Fruit fly (Drosophila melanogaster) whole organism, embryonic: ENCODE measurements around the gene MED14.

Experiments used
- Atf6 ChIP-seq: fragments of 200-800 bp; sonication (Bioruptor generic); IDR thresholded peaks from 2 replicates; pipeline ENCODE4 v1.3.6; 2022; ENCODE audit warnings: missing biosample characterization, missing genetic modification characterization
- CG10654 ChIP-seq: fragments of 200-800 bp; sonication (Bioruptor generic); optimal IDR thresholded peaks from 2 replicates; lab custom pipeline; 2016; ENCODE audit warnings: missing biosample characterization, missing genetic modification characterization
- CG11398 ChIP-seq: fragments of 200-800 bp; sonication (Bioruptor generic); optimal IDR thresholded peaks from 2 replicates; lab custom pipeline; 2016; ENCODE audit warnings: missing biosample characterization, missing genetic modification characterization
- CG11723 ChIP-seq: fragments of 200-800 bp; sonication (Bioruptor generic); optimal IDR thresholded peaks from 2 replicates; lab custom pipeline; 2017; ENCODE audit warnings: missing biosample characterization, mild to moderate bottlenecking, missing genetic modification characterization
- CG13296 ChIP-seq: fragments of 200-800 bp; sonication (Bioruptor generic); optimal IDR thresholded peaks from 3 replicates; lab custom pipeline; 2018; ENCODE audit warnings: missing biosample characterization, mild to moderate bottlenecking, missing genetic modification characterization
- CG15073 ChIP-seq: fragments of 200-800 bp; sonication (Bioruptor generic); optimal IDR thresholded peaks from 2 replicates; lab custom pipeline; 2016; ENCODE audit warnings: missing biosample characterization, missing genetic modification characterization
- CG15696 ChIP-seq: fragments of 200-800 bp; sonication (Bioruptor generic); optimal IDR thresholded peaks from 2 replicates; lab custom pipeline; 2019; ENCODE audit warnings: missing biosample characterization, mild to moderate bottlenecking, missing genetic modification characterization, moderate library complexity
- CG2116 ChIP-seq: fragments of 200-800 bp; sonication (Bioruptor generic); optimal IDR thresholded peaks from 3 replicates; lab custom pipeline; 2018; ENCODE audit warnings: missing biosample characterization, mild to moderate bottlenecking, missing genetic modification characterization
- CG32772 ChIP-seq: fragments of 200-800 bp; sonication (Bioruptor generic); IDR thresholded peaks from 2 replicates; pipeline ENCODE4 v1.3.6; 2022; ENCODE audit warnings: missing biosample characterization, missing genetic modification characterization
- CG34376 ChIP-seq: fragments of 200-800 bp; sonication (Bioruptor generic); optimal IDR thresholded peaks from 2 replicates; lab custom pipeline; 2018; ENCODE audit warnings: missing biosample characterization, mild to moderate bottlenecking, missing genetic modification characterization
- CG42726 ChIP-seq: fragments of 200-800 bp; sonication (Bioruptor generic); IDR thresholded peaks from 2 replicates; pipeline ENCODE4 v1.3.6; 2022; ENCODE audit warnings: missing biosample characterization, missing genetic modification characterization; ENCODE audit not compliant: partially characterized antibody
- CG4404 ChIP-seq: fragments of 200-800 bp; sonication (Bioruptor generic); IDR thresholded peaks from 2 replicates; pipeline ENCODE4 v1.3.6; 2022; ENCODE audit warnings: missing biosample characterization, missing genetic modification characterization
- CG5180 ChIP-seq: fragments of 200-800 bp; sonication (Bioruptor generic); optimal IDR thresholded peaks from 3 replicates; lab custom pipeline; 2017; ENCODE audit warnings: missing biosample characterization, missing genetic modification characterization, mild to moderate bottlenecking, moderate library complexity, missing genetic modification reagents
- CG6689 ChIP-seq: fragments of 200-800 bp; sonication (Bioruptor generic); IDR thresholded peaks from 2 replicates; pipeline ENCODE4 v1.3.6; 2022; ENCODE audit warnings: missing biosample characterization, missing genetic modification characterization
- CG7839 ChIP-seq: fragments of 200-800 bp; sonication (Bioruptor generic); optimal IDR thresholded peaks from 3 replicates; lab custom pipeline; 2018; ENCODE audit warnings: missing biosample characterization, mild to moderate bottlenecking, missing genetic modification characterization, moderate library complexity
- CG8478 ChIP-seq: fragments of >200 bp; optimal IDR thresholded peaks from 2 replicates; lab custom pipeline; 2018
- CG9876 ChIP-seq: fragments of 200-800 bp; sonication (Bioruptor generic); optimal IDR thresholded peaks from 2 replicates; lab custom pipeline; 2016; ENCODE audit warnings: missing biosample characterization, missing genetic modification characterization
- Dfd ChIP-seq, 2 experiments: fragments of >200 bp; optimal IDR thresholded peaks; 2 replicates each; lab custom pipeline; 2017; ENCODE audit warnings: missing biosample characterization in 2 of 2, missing genetic modification characterization in 2 of 2
- Fer1 ChIP-seq: fragments of 200-800 bp; sonication (Bioruptor generic); optimal IDR thresholded peaks from 2 replicates; lab custom pipeline; 2017; ENCODE audit warnings: missing biosample characterization, mild to moderate bottlenecking, missing genetic modification characterization
- HHEX ChIP-seq: fragments of 200-800 bp; sonication (Bioruptor generic); optimal IDR thresholded peaks from 3 replicates; lab custom pipeline; 2017; ENCODE audit warnings: missing biosample characterization, mild to moderate bottlenecking, missing genetic modification characterization, missing genetic modification reagents
- HLH4C ChIP-seq: fragments of 200-800 bp; sonication (Bioruptor generic); IDR thresholded peaks from 3 replicates; pipeline ENCODE4 v1.3.6; 2022; ENCODE audit warnings: missing biosample characterization, missing genetic modification characterization; ENCODE audit not compliant: partially characterized antibody
- Hsf ChIP-seq: fragments of 200-800 bp; sonication (Bioruptor generic); optimal IDR thresholded peaks from 3 replicates; lab custom pipeline; 2016; ENCODE audit warnings: missing biosample characterization, missing genetic modification characterization
- Kr ChIP-seq: fragments of 200-800 bp; sonication (Bioruptor generic); optimal IDR thresholded peaks from 2 replicates; lab custom pipeline; 2017; ENCODE audit warnings: missing biosample characterization, mild to moderate bottlenecking, missing genetic modification characterization
- MESR4 ChIP-seq: fragments of 200-800 bp; sonication (Bioruptor generic); optimal IDR thresholded peaks from 2 replicates; lab custom pipeline; 2018; ENCODE audit warnings: missing biosample characterization, mild to moderate bottlenecking, missing genetic modification characterization, moderate library complexity
- Oli ChIP-seq: fragments of 200-800 bp; sonication (Bioruptor generic); optimal IDR thresholded peaks from 2 replicates; lab custom pipeline; 2018; ENCODE audit warnings: missing biosample characterization, mild to moderate bottlenecking, missing genetic modification characterization, moderate library complexity
- Ptx1 ChIP-seq: fragments of 200-800 bp; sonication (Bioruptor generic); IDR thresholded peaks from 2 replicates; pipeline ENCODE4 v1.3.6; 2022; ENCODE audit warnings: missing biosample characterization, missing genetic modification characterization
- bigmax ChIP-seq: fragments of 200-800 bp; sonication (Bioruptor generic); optimal IDR thresholded peaks from 2 replicates; lab custom pipeline; 2018; ENCODE audit warnings: missing biosample characterization, mild to moderate bottlenecking, missing genetic modification characterization
- cas ChIP-seq: fragments of 200-800 bp; sonication (Bioruptor generic); IDR thresholded peaks from 2 replicates; pipeline ENCODE4 v1.3.6; 2022; ENCODE audit warnings: missing biosample characterization, missing genetic modification characterization
- caup ChIP-seq: fragments of 200-800 bp; sonication (Bioruptor generic); optimal IDR thresholded peaks from 3 replicates; lab custom pipeline; 2017; ENCODE audit warnings: missing biosample characterization, mild to moderate bottlenecking, missing genetic modification characterization, moderate library complexity; ENCODE audit not compliant: severe bottlenecking
- chn ChIP-seq: fragments of 200-800 bp; sonication (Bioruptor generic); optimal IDR thresholded peaks from 2 replicates; lab custom pipeline; 2016; ENCODE audit warnings: missing biosample characterization, missing genetic modification characterization
- dati ChIP-seq: fragments of 200-800 bp; sonication (Bioruptor generic); IDR thresholded peaks from 2 replicates; pipeline ENCODE4 v1.3.6; 2022; ENCODE audit warnings: missing biosample characterization, missing genetic modification characterization
- dmrt99B ChIP-seq: fragments of 200-800 bp; sonication (Bioruptor generic); optimal IDR thresholded peaks from 2 replicates; lab custom pipeline; 2018; ENCODE audit warnings: missing biosample characterization, mild to moderate bottlenecking, missing genetic modification characterization, moderate library complexity
- en ChIP-seq: fragments of 200-800 bp; sonication (Bioruptor generic); optimal IDR thresholded peaks from 2 replicates; lab custom pipeline; 2016; ENCODE audit warnings: missing biosample characterization, missing genetic modification characterization
- fd64A ChIP-seq: fragments of 200-800 bp; sonication (Bioruptor generic); optimal IDR thresholded peaks from 3 replicates; lab custom pipeline; 2018; ENCODE audit warnings: missing biosample characterization, mild to moderate bottlenecking, missing genetic modification characterization
- gce ChIP-seq: fragments of 200-800 bp; sonication (Bioruptor generic); IDR thresholded peaks from 3 replicates; pipeline ENCODE4 v1.3.6; 2022; ENCODE audit warnings: missing biosample characterization, missing genetic modification characterization
- gcm ChIP-seq: fragments of 200-800 bp; sonication (Bioruptor generic); optimal IDR thresholded peaks from 2 replicates; lab custom pipeline; 2019; ENCODE audit warnings: missing biosample characterization, mild to moderate bottlenecking, missing genetic modification characterization, moderate library complexity
- her ChIP-seq: fragments of 200-800 bp; sonication (Bioruptor generic); optimal IDR thresholded peaks from 2 replicates; lab custom pipeline; 2016; ENCODE audit warnings: missing biosample characterization, missing genetic modification characterization
- jing ChIP-seq: fragments of 200-800 bp; sonication (Bioruptor generic); optimal IDR thresholded peaks from 2 replicates; lab custom pipeline; 2018; ENCODE audit warnings: missing biosample characterization, mild to moderate bottlenecking, missing genetic modification characterization
- knrl ChIP-seq: fragments of 200-800 bp; sonication (Bioruptor generic); IDR thresholded peaks from 3 replicates; pipeline ENCODE4 v1.3.6; 2022; ENCODE audit warnings: missing biosample characterization, missing genetic modification characterization; ENCODE audit not compliant: partially characterized antibody
- lilli ChIP-seq: fragments of 200-800 bp; sonication (Bioruptor generic); optimal IDR thresholded peaks from 3 replicates; lab custom pipeline; 2016; ENCODE audit warnings: missing biosample characterization, missing genetic modification characterization
- lola ChIP-seq, 3 experiments: fragments of >200 bp in 2 of 3; fragments of 200-800 bp in 1 of 3; sonication (Bioruptor generic) in 1 of 3; optimal IDR thresholded peaks; 2 replicates each; lab custom pipeline; 2017 to 2019; ENCODE audit warnings: missing biosample characterization in 3 of 3, missing genetic modification characterization in 3 of 3, mild to moderate bottlenecking in 1 of 3, moderate library complexity in 1 of 3
- lov ChIP-seq, 2 experiments: fragments of 200-800 bp in 1 of 2; fragments of >200 bp in 1 of 2; sonication (Bioruptor generic) in 1 of 2; IDR thresholded peaks in 1 of 2; optimal IDR thresholded peaks in 1 of 2; 2 replicates in 1 of 2; 3 replicates in 1 of 2; pipeline versions ENCODE4 v1.3.6 to Lab custom; 2017 to 2022; ENCODE audit warnings: missing biosample characterization in 1 of 2, missing genetic modification characterization in 1 of 2
- luna ChIP-seq: fragments of 200-800 bp; sonication (Bioruptor generic); optimal IDR thresholded peaks from 2 replicates; lab custom pipeline; 2016; ENCODE audit warnings: missing biosample characterization, missing genetic modification characterization
- pho ChIP-seq: fragments of 200-800 bp; sonication (Bioruptor generic); optimal IDR thresholded peaks from 2 replicates; lab custom pipeline; 2016; ENCODE audit warnings: missing biosample characterization, missing genetic modification characterization
- schlank ChIP-seq: fragments of 200-800 bp; sonication (Bioruptor generic); optimal IDR thresholded peaks from 2 replicates; lab custom pipeline; 2018; ENCODE audit warnings: missing biosample characterization, mild to moderate bottlenecking, missing genetic modification characterization
- seq ChIP-seq: fragments of 200-800 bp; sonication (Bioruptor generic); IDR thresholded peaks from 2 replicates; pipeline ENCODE4 v1.3.6; 2022; ENCODE audit warnings: missing biosample characterization, missing genetic modification characterization
- tin ChIP-seq: fragments of 200-800 bp; sonication (Bioruptor generic); optimal IDR thresholded peaks from 3 replicates; lab custom pipeline; 2016; ENCODE audit warnings: missing biosample characterization, missing genetic modification characterization
- tx ChIP-seq: fragments of 200-800 bp; sonication (Bioruptor generic); optimal IDR thresholded peaks from 2 replicates; lab custom pipeline; 2016; ENCODE audit warnings: missing biosample characterization, missing genetic modification characterization
- unpg ChIP-seq: fragments of 200-800 bp; sonication (Bioruptor generic); optimal IDR thresholded peaks from 3 replicates; lab custom pipeline; 2018; ENCODE audit warnings: missing biosample characterization, mild to moderate bottlenecking, missing genetic modification characterization, moderate library complexity
- vnd ChIP-seq: fragments of 200-800 bp; sonication (Bioruptor generic); IDR thresholded peaks from 3 replicates; pipeline ENCODE4 v1.3.6; 2022; ENCODE audit warnings: missing biosample characterization, missing genetic modification characterization; ENCODE audit not compliant: partially characterized antibody

Gene MED14

DNA sequence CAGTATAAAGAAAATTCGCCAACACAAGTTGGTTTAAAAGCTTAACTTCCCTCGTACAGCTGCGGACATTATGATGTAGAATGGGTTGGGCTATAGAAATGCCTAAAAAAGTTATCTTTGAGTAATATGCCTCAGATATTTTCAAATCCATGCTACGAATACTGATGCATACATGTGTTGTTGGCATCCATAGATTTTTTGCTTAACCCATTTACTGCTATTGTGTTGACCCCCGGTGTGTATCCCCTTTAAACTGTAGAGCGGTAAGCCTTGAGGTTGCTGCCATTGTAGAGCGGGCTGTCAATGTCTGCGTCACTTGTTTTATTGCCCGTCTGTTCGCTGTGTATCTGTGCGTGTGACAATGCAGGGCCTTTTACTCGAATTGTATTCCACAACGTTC lies 40.1 kb upstream of the MED14 start (continued):
- TF ChIP-seq CG11398 (GFP tag; lab: Kevin White, UChicago) (peak; percentile 74), seq (peak; percentile 84), Oli (peak; percentile 82), Fer1 (GFP tag; lab: Kevin White, UChicago) (peak; percentile 81), pho (GFP tag; lab: Kevin White, UChicago) (peak; percentile 45), Ptx1 (peak; percentile 82)

- TF ChIP-seq unpg (GFP tag; lab: Kevin White, UChicago) (peak; percentile 58), vnd (GFP tag; lab: Robert Waterston, UW) (no peak), Dfd (GFP tag; optimal IDR thresholded peaks at IDR 0.05; lab: Kevin White, UChicago) (no peak), chn (GFP tag; lab: Kevin White, UChicago) (no peak), MESR4 (no peak), tx (no peak), lilli (GFP tag; lab: Kevin White, UChicago) (peak; percentile 58), fd64A (GFP tag; lab: Kevin White, UChicago) (no peak), CG15073 (GFP tag; lab: Kevin White, UChicago) (no peak), Kr (GFP tag; lab: Kevin White, UChicago) (no peak), her (GFP tag; lab: Kevin White, UChicago) (no peak), jing (GFP tag; lab: Kevin White, UChicago) (no peak), CG7839 (tag; lab: Kevin White, UChicago) (peak; percentile 70), CG13296 (no peak), lov (optimal IDR thresholded peaks at IDR 0.05; lab: Kevin White, UChicago) (no peak), lov (GFP tag; IDR thresholded peaks at IDR 0.05; lab: Robert Waterston, UW) (no peak), Hsf (GFP tag; lab: Kevin White, UChicago) (peak; percentile 51), CG15696 (tag; lab: Kevin White, UChicago) (no peak), gce (no peak), lola (GFP tag; optimal IDR thresholded peaks at IDR 0.05; lab: Kevin White, UChicago) (peak in 1 of 3 experiments; percentile 6), HHEX (GFP tag; lab: Kevin White, UChicago) (peak; percentile 20), luna (GFP tag; lab: Kevin White, UChicago) (no peak), CG42726 (GFP tag; lab: Robert Waterston, UW) (no peak), CG34376 (no peak), CG9876 (GFP tag; lab: Kevin White, UChicago) (no peak), HLH4C (no peak), CG2116 (GFP tag; lab: Kevin White, UChicago) (no peak), en (no peak), CG6689 (GFP tag; lab: Robert Waterston, UW) (peak; percentile 63), dati (no peak), tin (peak; percentile 34), CG11723 (GFP tag; lab: Kevin White, UChicago) (no peak), CG10654 (peak; percentile 30), CG8478 (no peak), cas (GFP tag; lab: Robert Waterston, UW) (no peak), Atf6 (GFP tag; lab: Robert Waterston, UW) (peak; percentile 56), CG5180 (GFP tag; lab: Kevin White, UChicago) (no peak), CG4404 (GFP tag; lab: Robert Waterston, UW) (no peak), caup (GFP tag; lab: Kevin White, UChicago) (peak; percentile 38), bigmax (GFP tag; lab: Kevin White, UChicago) (no peak), CG32772 (GFP tag; lab: Robert Waterston, UW) (peak; percentile 51; the same call in 1 of the 2 replicates), schlank (tag; lab: Kevin White, UChicago) (no peak), gcm (no peak), dmrt99B (tag; lab: Kevin White, UChicago) (peak; percentile 64), knrl (GFP tag; lab: Robert Waterston, UW) (no peak)
Measured at dm6 chr3L:554577-554976, 38.5 kb upstream of the MED14 start.
